Fruit fly (Drosophila melanogaster): ENCODE results near the gene CG12535.

The CG12535 gene

DNA sequence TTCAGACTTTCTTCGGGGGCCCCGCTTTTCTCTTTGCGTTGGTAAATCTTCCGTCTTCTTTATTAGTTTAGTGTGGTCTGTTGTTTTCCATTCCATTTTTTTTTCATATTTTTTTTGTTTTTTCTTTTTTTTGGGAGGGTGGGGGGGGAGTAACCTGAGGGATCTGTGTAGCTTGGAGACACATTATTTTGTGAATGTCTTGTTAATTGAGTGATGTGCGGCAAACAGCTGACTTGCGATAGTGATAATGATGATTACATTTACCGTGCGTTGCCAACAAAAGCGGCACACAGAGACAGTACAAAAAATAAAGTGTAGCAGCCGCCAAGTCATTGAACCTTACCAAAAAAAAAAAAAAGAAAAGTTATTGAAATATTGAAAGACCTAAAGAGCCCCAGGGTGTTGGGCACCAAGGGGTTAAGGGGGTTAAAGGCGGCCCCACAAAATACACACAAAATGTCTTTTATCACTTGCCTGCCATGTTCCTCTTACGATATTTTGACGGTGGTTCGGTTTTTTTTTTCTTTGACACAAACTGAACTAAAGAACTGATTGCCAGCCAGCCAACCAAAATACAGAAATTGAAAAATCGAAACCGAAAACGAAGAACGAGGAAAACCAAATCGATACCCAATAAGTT is 99.0 kb downstream of the CG12535 start (continued):
- TF ChIP-seq CG14710 (tag; optimal IDR thresholded peaks at IDR 0.05) (no peak), CG17359 (tag; optimal IDR thresholded peaks at IDR 0.05) (peak; percentile 71), pros (GFP tag; optimal IDR thresholded peaks at IDR 0.05) (no peak), CG17568 (GFP tag; optimal IDR thresholded peaks at IDR 0.05) (no peak), vnd (GFP tag; IDR thresholded peaks at IDR 0.05; ENCODE audit: partially characterized antibody) (no peak), Lhr (GFP tag; optimal IDR thresholded peaks at IDR 0.05) (no peak), sens (GFP tag) (peak; percentile 62), HLH3B (GFP tag; IDR thresholded peaks at IDR 0.05) (no peak)

DNA sequence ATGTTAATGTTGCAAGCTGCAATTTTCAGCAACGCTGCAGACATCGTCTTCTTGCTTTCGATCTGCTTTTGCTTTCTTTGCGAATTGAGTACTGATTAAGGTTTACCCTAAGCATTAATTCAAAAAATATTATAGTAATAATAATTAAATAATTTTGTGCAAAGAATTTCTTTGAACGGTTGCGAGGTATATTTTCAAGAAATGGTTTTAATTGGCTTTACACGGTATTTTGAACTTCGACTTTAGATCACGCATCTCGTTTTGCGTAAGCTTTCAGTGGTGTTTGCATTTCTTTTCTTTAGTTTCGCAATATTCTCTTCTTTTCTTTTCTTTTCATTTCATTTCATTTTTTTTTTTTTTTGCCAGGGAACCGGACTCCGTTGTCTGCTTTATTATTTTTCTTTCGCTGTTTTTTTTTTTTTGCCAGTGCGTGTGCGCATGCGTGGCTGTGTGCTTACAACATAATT is 102.1 kb downstream of the CG12535 start:
- no peak for TF ChIP-seq CG2116 (GFP tag; optimal IDR thresholded peaks at IDR 0.05)
- TF ChIP-seq nom (GFP tag; optimal IDR thresholded peaks at IDR 0.05), result peak; percentile 94
- TF ChIP-seq sc (optimal IDR thresholded peaks at IDR 0.05), result no peak
- TF ChIP-seq sc (GFP tag; optimal IDR thresholded peaks at IDR 0.05), result no peak
- no peak for TF ChIP-seq eyg (GFP tag; optimal IDR thresholded peaks at IDR 0.05)
- peak; percentile 10 for TF ChIP-seq corto (GFP tag; optimal IDR thresholded peaks at IDR 0.05)
- TF ChIP-seq CG7786 (GFP tag; optimal IDR thresholded peaks at IDR 0.05), result no peak
- no peak for TF ChIP-seq fd64A (GFP tag; optimal IDR thresholded peaks at IDR 0.05)
- no peak for TF ChIP-seq CG7963 (GFP tag; IDR thresholded peaks at IDR 0.05; ENCODE audit: partially characterized antibody)
- peak; percentile 75 for TF ChIP-seq lbe (GFP tag; optimal IDR thresholded peaks at IDR 0.05)
- TF ChIP-seq Pdp1 (GFP tag; optimal IDR thresholded peaks at IDR 0.05), result no peak

DNA sequence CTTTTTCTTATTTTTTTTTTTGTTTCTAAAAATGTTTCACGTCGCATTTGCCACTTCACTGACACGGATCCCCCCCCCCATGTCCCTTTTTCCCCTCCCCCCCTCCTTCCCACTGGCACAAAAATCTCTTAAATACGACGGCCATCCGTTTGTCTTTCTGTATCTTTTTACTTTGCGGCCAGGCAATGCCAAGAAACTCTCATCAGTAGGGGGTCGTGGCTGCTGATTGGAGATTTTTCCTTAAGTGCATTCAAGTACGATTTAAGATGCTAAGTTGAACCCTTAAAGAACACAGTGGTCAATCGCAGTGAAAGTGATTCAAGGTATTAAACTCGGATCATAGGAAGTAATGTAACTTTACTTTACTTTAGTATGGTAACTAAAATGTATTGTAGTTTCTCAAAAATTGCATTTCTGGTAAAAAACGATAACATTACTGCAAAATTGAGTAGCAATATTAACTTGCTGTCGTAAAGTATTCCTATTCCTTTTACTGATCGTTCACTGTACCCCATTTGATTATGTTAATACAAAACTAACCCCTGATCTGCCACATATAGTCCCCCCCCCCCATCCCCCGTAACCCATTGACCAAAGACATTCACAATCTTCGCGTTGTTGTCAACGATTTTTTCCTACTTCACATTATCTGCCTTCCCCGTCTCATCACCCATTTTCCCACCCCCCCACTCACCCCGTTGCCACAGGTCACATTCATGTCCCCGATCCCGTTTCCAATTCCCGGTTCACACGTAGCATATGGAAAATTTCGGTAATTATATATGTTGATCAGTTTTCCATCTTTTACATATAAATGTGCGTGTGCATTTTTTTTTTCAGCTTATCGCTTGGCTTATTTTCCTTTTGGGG is 104.1 kb downstream of the CG12535 start:
- TF ChIP-seq CG4404 (GFP tag; IDR thresholded peaks at IDR 0.05) (no peak), Xrp1 (GFP tag; IDR thresholded peaks at IDR 0.05) (peak; percentile 37; the same call in 1 of the 2 replicates), CG8089 (GFP tag; optimal IDR thresholded peaks at IDR 0.05) (no peak), CG9727 (GFP tag; optimal IDR thresholded peaks at IDR 0.05) (peak; percentile 9), Dad (GFP tag; optimal IDR thresholded peaks at IDR 0.05) (no peak), Aef1 (GFP tag; IDR thresholded peaks at IDR 0.05) (no peak), crol (GFP tag; IDR thresholded peaks at IDR 0.05) (peak; percentile 90), CG11696 (GFP tag; IDR thresholded peaks at IDR 0.05) (no peak), sqz (GFP tag; optimal IDR thresholded peaks at IDR 0.05) (peak; percentile 41), CG2712 (tag; optimal IDR thresholded peaks at IDR 0.05) (peak; percentile 49), D (optimal IDR thresholded peaks at IDR 0.05) (no peak), D (GFP tag; optimal IDR thresholded peaks at IDR 0.05) (no peak), HmgD (GFP tag; optimal IDR thresholded peaks at IDR 0.05) (no peak), gem (tag; optimal IDR thresholded peaks at IDR 0.05) (peak; percentile 28), grau (tag; optimal IDR thresholded peaks at IDR 0.05) (peak; percentile 91), CG15696 (tag; optimal IDR thresholded peaks at IDR 0.05) (peak; percentile 56), twi (tag; optimal IDR thresholded peaks at IDR 0.05) (peak; percentile 76), insv (GFP tag; optimal IDR thresholded peaks at IDR 0.05) (peak in 1 of 2 experiments; percentile 83), phol (tag; optimal IDR thresholded peaks at IDR 0.05) (peak; percentile 7), lola (GFP tag; optimal IDR thresholded peaks at IDR 0.05) (peak in 1 of 3 experiments; percentile 65), CG13775 (GFP tag; optimal IDR thresholded peaks at IDR 0.05) (no peak), CG11695 (GFP tag; IDR thresholded peaks at IDR 0.05) (no peak), CG33557 (GFP tag; optimal IDR thresholded peaks at IDR 0.05) (peak; percentile 18), sob (GFP tag; IDR thresholded peaks at IDR 0.05) (no peak), YL-1 (GFP tag; optimal IDR thresholded peaks at IDR 0.05) (no peak), CG18262 (tag; optimal IDR thresholded peaks at IDR 0.05) (peak; percentile 57), sima (GFP tag; optimal IDR thresholded peaks at IDR 0.05) (no peak)
